Fruit fly (Drosophila melanogaster): Measurements from ENCODE around the gene CG6454.

DNA sequence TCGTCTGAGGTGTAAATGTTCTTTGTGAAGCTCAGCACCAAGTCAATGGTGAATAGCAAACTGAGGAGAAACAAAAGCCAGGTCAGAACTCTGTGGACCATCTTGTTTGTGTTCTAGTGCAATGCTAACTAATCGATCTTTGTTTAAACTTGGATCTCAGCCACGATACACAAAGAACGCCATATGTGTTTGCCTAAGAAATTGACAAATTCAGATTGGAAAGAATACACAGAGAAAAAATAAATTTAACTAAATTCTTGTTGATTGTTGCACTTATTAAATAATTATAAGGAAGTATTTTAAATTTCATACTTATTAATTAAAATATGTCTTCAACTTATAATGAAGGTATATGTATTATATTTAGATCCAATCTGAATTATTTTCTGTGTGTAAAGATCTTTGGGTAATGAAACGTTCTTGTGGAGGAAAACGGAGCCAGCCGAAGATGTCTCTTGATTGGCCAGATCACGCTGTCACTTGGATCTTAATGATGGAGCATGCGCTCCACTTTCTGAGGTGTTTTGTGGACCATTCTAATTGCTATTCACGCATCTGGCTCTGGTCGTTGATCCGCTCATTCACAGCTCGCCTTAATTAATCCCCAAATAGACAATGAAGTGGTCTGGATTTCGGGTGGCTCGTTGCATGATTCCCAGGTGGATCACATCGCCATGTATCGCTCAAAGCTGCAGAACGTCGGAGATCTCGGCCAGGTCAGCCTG lies 16.1 kb downstream of the CG6454 start, which contains the start of the genes CG17784 and CG13613:
- TF ChIP-seq OdsH (GFP tag; optimal IDR thresholded peaks at IDR 0.05) (no peak), sv (GFP tag; optimal IDR thresholded peaks at IDR 0.05) (no peak), foxo (GFP tag; optimal IDR thresholded peaks at IDR 0.05) (no peak), usp (GFP tag; optimal IDR thresholded peaks at IDR 0.05) (no peak), fru (GFP tag; optimal IDR thresholded peaks at IDR 0.05) (no peak), br (GFP tag; optimal IDR thresholded peaks at IDR 0.05) (no peak), dsf (GFP tag; optimal IDR thresholded peaks at IDR 0.05; ENCODE audit: borderline replicate concordance) (no peak), Mio (GFP tag; optimal IDR thresholded peaks at IDR 0.05) (no peak), Hr78 (GFP tag; optimal IDR thresholded peaks at IDR 0.05) (no peak), Abd-B (GFP tag; optimal IDR thresholded peaks at IDR 0.05) (no peak), HLH106 (tag; optimal IDR thresholded peaks at IDR 0.05) (no peak), rgr (GFP tag; optimal IDR thresholded peaks at IDR 0.05) (no peak), GATAd (GFP tag; optimal IDR thresholded peaks at IDR 0.05) (no peak)
